ENCODE assay signal across 2 worm cellular contexts in genomic region chrIII:4096370-4096842, ce11.
TF ChIP-seq lines count a peak whose summit lies in the region.

No protein-coding gene starts in this region.

TF ChIP-seq in whole organism, L4 larva, 104 proteins besides CTCF, POLR2A, EP300 and RAD21 (continued from another document):
- TF ChIP-seq Y75B8A.6 (GFP tag; IDR thresholded peaks at IDR 0.05; lab: Robert Waterston, UW) (no peak), snpc-4 (tag; optimal IDR thresholded peaks at IDR 0.05; lab: Kevin White, UChicago) (no peak), pha-4 (GFP tag; IDR thresholded peaks at IDR 0.05; lab: Robert Waterston, UW) (no peak), pha-4 (tag; optimal IDR thresholded peaks at IDR 0.05; lab: Kevin White, UChicago) (no peak), tag-97 (GFP tag; IDR thresholded peaks at IDR 0.05; lab: Robert Waterston, UW) (no peak), F10B5.3 (tag; optimal IDR thresholded peaks at IDR 0.05; lab: Kevin White, UChicago) (no peak), rbr-2 (tag; optimal IDR thresholded peaks at IDR 0.05; lab: Kevin White, UChicago) (no peak), T26A8.4 (GFP tag; IDR thresholded peaks at IDR 0.05; lab: Robert Waterston, UW) (no peak), ceh-20 (GFP tag; IDR thresholded peaks at IDR 0.05; lab: Robert Waterston, UW) (no peak), sdz-12 (GFP tag; optimal IDR thresholded peaks at IDR 0.05; lab: Kevin White, UChicago) (no peak), snpc-1.2 (GFP tag; IDR thresholded peaks at IDR 0.05; lab: Robert Waterston, UW) (peak; percentile 34; the same call in 1 of the 2 replicates), nhr-28 (tag; optimal IDR thresholded peaks at IDR 0.05; lab: Kevin White, UChicago) (no peak), ZK337.2 (GFP tag; IDR thresholded peaks at IDR 0.05; lab: Robert Waterston, UW) (no peak), mxl-2 (GFP tag; conservative IDR thresholded peaks at IDR 0.05; lab: Robert Waterston, UW) (no peak), nhr-6 (tag; optimal IDR thresholded peaks at IDR 0.05; lab: Kevin White, UChicago) (no peak), ztf-7 (tag; optimal IDR thresholded peaks at IDR 0.05; lab: Kevin White, UChicago) (no peak), madf-5 (GFP tag; IDR thresholded peaks at IDR 0.05; lab: Robert Waterston, UW) (no peak), ceh-82 (tag; optimal IDR thresholded peaks at IDR 0.05; lab: Kevin White, UChicago) (no peak), nhr-42 (GFP tag; IDR thresholded peaks at IDR 0.05; lab: Robert Waterston, UW) (0 out of 2 replicates have a peak, but pooled peaks have one; percentile 19), T20F7.1 (GFP tag; optimal IDR thresholded peaks at IDR 0.05; lab: Kevin White, UChicago) (no peak), ceh-44 (GFP tag; IDR thresholded peaks at IDR 0.05; lab: Robert Waterston, UW) (no peak), zfp-2 (tag; optimal IDR thresholded peaks at IDR 0.05; lab: Kevin White, UChicago) (no peak), ama-1 (optimal IDR thresholded peaks at IDR 0.05; lab: Kevin White, UChicago) (peak; percentile 80), jun-1 (tag; optimal IDR thresholded peaks at IDR 0.05; lab: Kevin White, UChicago) (no peak), skn-1 (tag; optimal IDR thresholded peaks at IDR 0.05; lab: Kevin White, UChicago) (no peak), F49E8.2 (tag; optimal IDR thresholded peaks at IDR 0.05; lab: Kevin White, UChicago; ENCODE audit: borderline replicate concordance) (peak; percentile 24), nhr-10 (tag; optimal IDR thresholded peaks at IDR 0.05; lab: Kevin White, UChicago) (no peak), fkh-10 (GFP tag; optimal IDR thresholded peaks at IDR 0.05; lab: Kevin White, UChicago) (no peak), nhr-111 (GFP tag; optimal IDR thresholded peaks at IDR 0.05; lab: Kevin White, UChicago) (no peak), ceh-62 (tag; optimal IDR thresholded peaks at IDR 0.05; lab: Kevin White, UChicago) (no peak), zag-1 (tag; optimal IDR thresholded peaks at IDR 0.05; lab: Kevin White, UChicago) (no peak), nhr-11 (tag; optimal IDR thresholded peaks at IDR 0.05; lab: Kevin White, UChicago) (no peak), D1046.2 (GFP tag; IDR thresholded peaks at IDR 0.05; lab: Robert Waterston, UW) (no peak), php-3 (GFP tag; IDR thresholded peaks at IDR 0.05; lab: Robert Waterston, UW) (peak; percentile 16; the same call in 1 of the 2 replicates), egl-43 (GFP tag; IDR thresholded peaks at IDR 0.05; lab: Robert Waterston, UW) (0 out of 2 replicates have a peak, but pooled peaks have one; percentile 34), nhr-237 (tag; optimal IDR thresholded peaks at IDR 0.05; lab: Kevin White, UChicago) (no peak), aly-2 (tag; optimal IDR thresholded peaks at IDR 0.05; lab: Kevin White, UChicago) (no peak), dmd-9 (GFP tag; IDR thresholded peaks at IDR 0.05; lab: Robert Waterston, UW) (no peak), ceh-32 (tag; optimal IDR thresholded peaks at IDR 0.05; lab: Kevin White, UChicago; ENCODE audit: poor library complexity) (no peak), mxl-3 (GFP tag; optimal IDR thresholded peaks at IDR 0.05; lab: Kevin White, UChicago) (no peak), lsy-2 (tag; optimal IDR thresholded peaks at IDR 0.05; lab: Kevin White, UChicago) (no peak), mep-1 (tag; optimal IDR thresholded peaks at IDR 0.05; lab: Kevin White, UChicago) (peak; percentile 41), nhr-77 (tag; optimal IDR thresholded peaks at IDR 0.05; lab: Kevin White, UChicago) (no peak), saeg-2 (GFP tag; IDR thresholded peaks at IDR 0.05; lab: Robert Waterston, UW) (no peak), hif-1 (tag; optimal IDR thresholded peaks at IDR 0.05; lab: Kevin White, UChicago) (no peak), vab-7 (GFP tag; IDR thresholded peaks at IDR 0.05; lab: Robert Waterston, UW) (no peak), Y105C5A.15 (GFP tag; IDR thresholded peaks at IDR 0.05; lab: Robert Waterston, UW) (no peak), daf-8 (GFP tag; IDR thresholded peaks at IDR 0.05; lab: Robert Waterston, UW) (no peak), lin-1 (GFP tag; IDR thresholded peaks at IDR 0.05; lab: Robert Waterston, UW) (no peak), unc-39 (tag; optimal IDR thresholded peaks at IDR 0.05; lab: Kevin White, UChicago) (no peak), unc-130 (GFP tag; optimal IDR thresholded peaks at IDR 0.05; lab: Kevin White, UChicago) (no peak), zfp-3 (GFP tag; conservative IDR thresholded peaks at IDR 0.05; lab: Robert Waterston, UW) (0 out of 2 replicates have a peak, but pooled peaks have one; percentile 13), R02D3.7 (tag; optimal IDR thresholded peaks at IDR 0.05; lab: Kevin White, UChicago) (no peak), daf-16 (GFP tag; optimal IDR thresholded peaks at IDR 0.05; lab: Kevin White, UChicago) (no peak), daf-16 (tag; optimal IDR thresholded peaks at IDR 0.05; lab: Kevin White, UChicago) (no peak), ZK546.5 (tag; optimal IDR thresholded peaks at IDR 0.05; lab: Kevin White, UChicago) (no peak), ceh-28 (tag; optimal IDR thresholded peaks at IDR 0.05; lab: Kevin White, UChicago) (no peak), Y48G9A.11 (GFP tag; IDR thresholded peaks at IDR 0.05; lab: Robert Waterston, UW) (no peak), nhr-102 (tag; optimal IDR thresholded peaks at IDR 0.05; lab: Kevin White, UChicago) (no peak)

TF ChIP-seq in whole organism, young adult, 124 proteins besides CTCF, POLR2A, EP300 and RAD21 (continued from another document):
- TF ChIP-seq rec-8 (tag; optimal IDR thresholded peaks at IDR 0.05; lab: Kevin White, UChicago) = no peak
- TF ChIP-seq F52B5.7 (tag; optimal IDR thresholded peaks at IDR 0.05; lab: Kevin White, UChicago) = peak; percentile 11
- TF ChIP-seq hmg-1.2 (GFP tag; IDR thresholded peaks at IDR 0.05; lab: Robert Waterston, UW) = peak; percentile 5; the same call in 1 of the 2 replicates
- no peak for TF ChIP-seq hmg-20 (GFP tag; IDR thresholded peaks at IDR 0.05; lab: Robert Waterston, UW)
- TF ChIP-seq ekl-4 (GFP tag; IDR thresholded peaks at IDR 0.05; lab: Robert Waterston, UW) = no peak
- TF ChIP-seq attf-3 (GFP tag; conservative IDR thresholded peaks at IDR 0.05; lab: Robert Waterston, UW) = no peak
- no peak for TF ChIP-seq nfya-1 (tag; optimal IDR thresholded peaks at IDR 0.05; lab: Kevin White, UChicago; ENCODE audit: borderline replicate concordance, insufficient read depth)
- no peak for TF ChIP-seq ZK185.1 (tag; optimal IDR thresholded peaks at IDR 0.05; lab: Kevin White, UChicago; ENCODE audit: poor library complexity, severe bottlenecking)
- no peak for TF ChIP-seq athp-1 (tag; optimal IDR thresholded peaks at IDR 0.05; lab: Kevin White, UChicago)
- TF ChIP-seq hsf-1 (GFP tag; IDR thresholded peaks at IDR 0.05; lab: Robert Waterston, UW) = no peak
- TF ChIP-seq aptf-2 (GFP tag; conservative IDR thresholded peaks at IDR 0.05; lab: Robert Waterston, UW) = no peak
- peak; percentile 17 for TF ChIP-seq lin-40 (tag; optimal IDR thresholded peaks at IDR 0.05; lab: Kevin White, UChicago)
- TF ChIP-seq mel-28 (tag; optimal IDR thresholded peaks at IDR 0.05; lab: Kevin White, UChicago; ENCODE audit: borderline replicate concordance) = peak; percentile 61
- TF ChIP-seq hlh-12 (tag; optimal IDR thresholded peaks at IDR 0.05; lab: Kevin White, UChicago) = no peak
- TF ChIP-seq madf-3 (GFP tag; IDR thresholded peaks at IDR 0.05; lab: Robert Waterston, UW) = 0 out of 2 replicates have a peak, but pooled peaks have one; percentile 8
- TF ChIP-seq ceh-91 (GFP tag; IDR thresholded peaks at IDR 0.05; lab: Robert Waterston, UW) = no peak
- TF ChIP-seq F23B12.7 (tag; optimal IDR thresholded peaks at IDR 0.05; lab: Kevin White, UChicago; ENCODE audit: insufficient read depth) = no peak
- no peak for TF ChIP-seq egl-44 (GFP tag; IDR thresholded peaks at IDR 0.05; lab: Robert Waterston, UW)
- TF ChIP-seq akir-1 (GFP tag; optimal IDR thresholded peaks at IDR 0.05; lab: Kevin White, UChicago) = no peak
- TF ChIP-seq snpc-1.1 (tag; optimal IDR thresholded peaks at IDR 0.05; lab: Kevin White, UChicago; ENCODE audit: insufficient read depth) = no peak
- TF ChIP-seq ztf-26 (tag; optimal IDR thresholded peaks at IDR 0.05; lab: Kevin White, UChicago) = peak; percentile 35
- no peak for TF ChIP-seq Y67H2A.10 (GFP tag; conservative IDR thresholded peaks at IDR 0.05; lab: Robert Waterston, UW)
- TF ChIP-seq unc-130 (GFP tag; optimal IDR thresholded peaks at IDR 0.05; lab: Kevin White, UChicago) = no peak
- TF ChIP-seq nhr-80 (tag; optimal IDR thresholded peaks at IDR 0.05; lab: Kevin White, UChicago) = no peak
- TF ChIP-seq zfh-2 (GFP tag; conservative IDR thresholded peaks at IDR 0.05; lab: Robert Waterston, UW) = no peak
- no peak for TF ChIP-seq ccch-3 (GFP tag; optimal IDR thresholded peaks at IDR 0.05; lab: Kevin White, UChicago)
- no peak for TF ChIP-seq madf-8 (GFP tag; conservative IDR thresholded peaks at IDR 0.05; lab: Robert Waterston, UW)
- no peak for TF ChIP-seq nhr-90 (tag; optimal IDR thresholded peaks at IDR 0.05; lab: Kevin White, UChicago)
- no peak for TF ChIP-seq lin-54 (GFP tag; optimal IDR thresholded peaks at IDR 0.05; lab: Kevin White, UChicago)
- no peak for TF ChIP-seq ets-4 (GFP tag; optimal IDR thresholded peaks at IDR 0.05; lab: Kevin White, UChicago)
- TF ChIP-seq chd-7 (tag; optimal IDR thresholded peaks at IDR 0.05; lab: Kevin White, UChicago) = peak; percentile 35
- no peak for TF ChIP-seq F57A8.1 (GFP tag; optimal IDR thresholded peaks at IDR 0.05; lab: Kevin White, UChicago)
- no peak for TF ChIP-seq ceh-79 (tag; optimal IDR thresholded peaks at IDR 0.05; lab: Kevin White, UChicago)
- TF ChIP-seq mxl-1 (tag; optimal IDR thresholded peaks at IDR 0.05; lab: Kevin White, UChicago) = no peak
- TF ChIP-seq aptf-3 (GFP tag; IDR thresholded peaks at IDR 0.05; lab: Robert Waterston, UW) = no peak
